Worm (Caenorhabditis elegans): ENCODE data around the gene prk-1.

Gene prk-1

ce11 chrIII:6992496-6992895, 2.5 kb downstream of the prk-1 start:
- peak; percentile 52 for TF ChIP-seq fos-1 (tag; optimal IDR thresholded peaks at IDR 0.05)
- no peak for TF ChIP-seq ztf-4 (tag; optimal IDR thresholded peaks at IDR 0.05)
- no peak for TF ChIP-seq C34F6.9 (tag; optimal IDR thresholded peaks at IDR 0.05)
- TF ChIP-seq egl-27 (tag; optimal IDR thresholded peaks at IDR 0.05), result no peak
- TF ChIP-seq F13H6.1 (tag; optimal IDR thresholded peaks at IDR 0.05), result peak; percentile 42

- no peak for TF ChIP-seq gmeb-1 (tag; optimal IDR thresholded peaks at IDR 0.05)
- TF ChIP-seq sma-9 (GFP tag; optimal IDR thresholded peaks at IDR 0.05), result peak; percentile 32
- TF ChIP-seq sma-9 (tag; optimal IDR thresholded peaks at IDR 0.05), result no peak
- TF ChIP-seq nhr-21 (tag; optimal IDR thresholded peaks at IDR 0.05), result peak; percentile 42
Observed at ce11 chrIII:6993179-6993578, 3.2 kb downstream of the prk-1 start.

ce11 chrIII:7002143-7002542, 12.2 kb downstream of the prk-1 start:
- TF ChIP-seq lsy-2 (tag; optimal IDR thresholded peaks at IDR 0.05) (no peak), nhr-11 (tag; optimal IDR thresholded peaks at IDR 0.05) (no peak), egl-27 (tag; optimal IDR thresholded peaks at IDR 0.05) (no peak), sma-3 (GFP tag; optimal IDR thresholded peaks at IDR 0.05) (no peak), ztf-4 (tag; optimal IDR thresholded peaks at IDR 0.05) (no peak), mdl-1 (tag; optimal IDR thresholded peaks at IDR 0.05) (no peak), nhr-25 (tag; optimal IDR thresholded peaks at IDR 0.05) (no peak), mab-5 (tag; optimal IDR thresholded peaks at IDR 0.05) (no peak), ceh-16 (tag; optimal IDR thresholded peaks at IDR 0.05) (no peak), sem-4 (tag; optimal IDR thresholded peaks at IDR 0.05) (no peak), nhr-129 (tag; optimal IDR thresholded peaks at IDR 0.05) (no peak), blmp-1 (tag; optimal IDR thresholded peaks at IDR 0.05; ENCODE audit: insufficient read depth) (no peak), lin-39 (tag; optimal IDR thresholded peaks at IDR 0.05) (no peak)

ce11 chrIII:7005350-7005749, 15.4 kb downstream of the prk-1 start, which contains the start of gene C06E8.5:
Gene C06E8.5, minus strand, starts transcription at chrIII:7005450.
- peak; percentile 23 for TF ChIP-seq nhr-25 (tag; optimal IDR thresholded peaks at IDR 0.05)
- no peak for TF ChIP-seq unc-39 (tag; optimal IDR thresholded peaks at IDR 0.05)

ce11 chrIII:7008836-7009235, 18.9 kb downstream of the prk-1 start, which contains the start of gene lgc-38:
Gene lgc-38, plus strand, starts transcription at chrIII:7009136.
- TF ChIP-seq lsy-2 (tag; optimal IDR thresholded peaks at IDR 0.05) (no peak), nhr-12 (tag; optimal IDR thresholded peaks at IDR 0.05) (no peak), nhr-11 (tag; optimal IDR thresholded peaks at IDR 0.05) (no peak), F13H6.1 (tag; optimal IDR thresholded peaks at IDR 0.05) (no peak), unc-62 (GFP tag; optimal IDR thresholded peaks at IDR 0.05) (no peak), lin-13 (GFP tag; optimal IDR thresholded peaks at IDR 0.05) (no peak), elt-3 (tag; optimal IDR thresholded peaks at IDR 0.05) (no peak)

- TF ChIP-seq dmd-4 (tag; optimal IDR thresholded peaks at IDR 0.05) (no peak), unc-39 (tag; optimal IDR thresholded peaks at IDR 0.05) (no peak), nhr-10 (tag; optimal IDR thresholded peaks at IDR 0.05) (no peak), ceh-82 (tag; optimal IDR thresholded peaks at IDR 0.05) (no peak), peb-1 (tag; optimal IDR thresholded peaks at IDR 0.05) (no peak), unc-55 (GFP tag; optimal IDR thresholded peaks at IDR 0.05) (no peak), nhr-12 (tag; optimal IDR thresholded peaks at IDR 0.05) (no peak), egl-27 (tag; optimal IDR thresholded peaks at IDR 0.05) (no peak), ztf-1 (GFP tag; conservative IDR thresholded peaks at IDR 0.05) (no peak), aly-2 (tag; optimal IDR thresholded peaks at IDR 0.05) (no peak), nhr-6 (tag; optimal IDR thresholded peaks at IDR 0.05) (no peak), lin-13 (GFP tag; optimal IDR thresholded peaks at IDR 0.05) (no peak), ceh-16 (tag; optimal IDR thresholded peaks at IDR 0.05) (no peak)
Observed at ce11 chrIII:7012060-7012459, 22.1 kb downstream of the prk-1 start.
